Fruit fly (Drosophila melanogaster) whole organism, embryonic: ENCODE data around the gene CG43680.

Source experiments
- ATbp ChIP-seq: fragments of 200-800 bp; sonication (Bioruptor generic); optimal IDR thresholded peaks from 2 replicates; lab custom pipeline; 2017; ENCODE audit warnings: missing biosample characterization, mild to moderate bottlenecking, missing genetic modification characterization, missing genetic modification reagents
- Adf1 ChIP-seq: fragments of 200-800 bp; sonication (Bioruptor generic); IDR thresholded peaks from 2 replicates; pipeline ENCODE4 v1.3.6; 2022; ENCODE audit warnings: missing biosample characterization, missing genetic modification characterization
- CG11085 ChIP-seq: fragments of 200-800 bp; sonication (Bioruptor generic); IDR thresholded peaks from 2 replicates; pipeline ENCODE4 v1.3.6; 2022; ENCODE audit warnings: missing biosample characterization, missing genetic modification characterization
- CG11456 ChIP-seq: fragments of 200-800 bp; sonication (Bioruptor generic); IDR thresholded peaks from 3 replicates; pipeline ENCODE4 v1.3.6; 2022; ENCODE audit warnings: missing biosample characterization, missing genetic modification characterization
- CG11695 ChIP-seq: fragments of 200-800 bp; sonication (Bioruptor generic); IDR thresholded peaks from 3 replicates; pipeline ENCODE4 v1.3.6; 2022; ENCODE audit warnings: missing biosample characterization, missing genetic modification characterization
- CG11723 ChIP-seq: fragments of 200-800 bp; sonication (Bioruptor generic); optimal IDR thresholded peaks from 2 replicates; lab custom pipeline; 2017; ENCODE audit warnings: missing biosample characterization, mild to moderate bottlenecking, missing genetic modification characterization
- CG12071 ChIP-seq: fragments of 200-800 bp; sonication (Bioruptor generic); optimal IDR thresholded peaks from 3 replicates; lab custom pipeline; 2018; ENCODE audit warnings: missing biosample characterization, mild to moderate bottlenecking, missing genetic modification characterization
- CG12155 ChIP-seq: fragments of 200-800 bp; sonication (Bioruptor generic); optimal IDR thresholded peaks from 3 replicates; lab custom pipeline; 2016; ENCODE audit warnings: missing biosample characterization, missing genetic modification characterization
- CG12659 ChIP-seq: fragments of 200-800 bp; sonication (Bioruptor generic); optimal IDR thresholded peaks from 3 replicates; lab custom pipeline; 2017; ENCODE audit warnings: mild to moderate bottlenecking, missing biosample characterization, missing genetic modification reagents, missing genetic modification characterization
- CG12744 ChIP-seq: fragments of 200-800 bp; sonication (Bioruptor generic); optimal IDR thresholded peaks from 2 replicates; lab custom pipeline; 2016; ENCODE audit warnings: missing biosample characterization, missing genetic modification characterization
- CG14050 ChIP-seq: fragments of 200-800 bp; sonication (Bioruptor generic); IDR thresholded peaks from 3 replicates; pipeline ENCODE4 v1.3.6; 2022; ENCODE audit warnings: missing biosample characterization, missing genetic modification characterization
- CG15073 ChIP-seq: fragments of 200-800 bp; sonication (Bioruptor generic); optimal IDR thresholded peaks from 2 replicates; lab custom pipeline; 2016; ENCODE audit warnings: missing biosample characterization, missing genetic modification characterization
- CG1647 ChIP-seq: fragments of 200-800 bp; sonication (Bioruptor generic); optimal IDR thresholded peaks from 3 replicates; lab custom pipeline; 2016; ENCODE audit warnings: missing biosample characterization, missing genetic modification characterization
- CG18011 ChIP-seq: fragments of 200-800 bp; sonication (Bioruptor generic); optimal IDR thresholded peaks from 2 replicates; lab custom pipeline; 2017; ENCODE audit warnings: missing biosample characterization, missing genetic modification characterization, mild to moderate bottlenecking, moderate library complexity, missing genotype
- CG18764 ChIP-seq: fragments of 200-800 bp; sonication (Bioruptor generic); optimal IDR thresholded peaks from 3 replicates; lab custom pipeline; 2016; ENCODE audit warnings: missing biosample characterization, missing genetic modification characterization
- CG30403 ChIP-seq: fragments of 200-800 bp; sonication (Bioruptor generic); optimal IDR thresholded peaks from 3 replicates; lab custom pipeline; 2016; ENCODE audit warnings: missing biosample characterization, missing genetic modification characterization
- CG3065 ChIP-seq: fragments of 200-800 bp; sonication (Bioruptor generic); optimal IDR thresholded peaks from 2 replicates; lab custom pipeline; 2016; ENCODE audit warnings: missing biosample characterization, missing genetic modification characterization
- CG31441 ChIP-seq: fragments of 200-800 bp; sonication (Bioruptor generic); IDR thresholded peaks from 2 replicates; pipeline ENCODE4 v1.3.6; 2022; ENCODE audit warnings: missing biosample characterization, missing genetic modification characterization
- CG3995 ChIP-seq: fragments of 200-800 bp; sonication (Bioruptor generic); optimal IDR thresholded peaks from 3 replicates; lab custom pipeline; 2016; ENCODE audit warnings: missing biosample characterization, missing genetic modification characterization
- CG4854 ChIP-seq: fragments of 200-800 bp; sonication (Bioruptor generic); optimal IDR thresholded peaks from 2 replicates; lab custom pipeline; 2016; ENCODE audit warnings: missing biosample characterization, missing genetic modification characterization, inconsistent platforms
- CG7839 ChIP-seq: fragments of 200-800 bp; sonication (Bioruptor generic); optimal IDR thresholded peaks from 3 replicates; lab custom pipeline; 2018; ENCODE audit warnings: missing biosample characterization, mild to moderate bottlenecking, missing genetic modification characterization, moderate library complexity
- CG8359 ChIP-seq: fragments of 200-800 bp; sonication (Bioruptor generic); optimal IDR thresholded peaks from 2 replicates; lab custom pipeline; 2017; ENCODE audit warnings: missing biosample characterization, mild to moderate bottlenecking, missing genetic modification characterization, borderline replicate concordance
- CG8924 ChIP-seq: fragments of 200-800 bp; optimal IDR thresholded peaks from 3 replicates; lab custom pipeline; 2019; ENCODE audit warnings: missing biosample characterization, mild to moderate bottlenecking, missing genetic modification characterization, moderate library complexity
- Fer1 ChIP-seq: fragments of 200-800 bp; sonication (Bioruptor generic); optimal IDR thresholded peaks from 2 replicates; lab custom pipeline; 2017; ENCODE audit warnings: missing biosample characterization, mild to moderate bottlenecking, missing genetic modification characterization
- Hmr ChIP-seq: fragments of 200-800 bp; sonication (Bioruptor generic); optimal IDR thresholded peaks from 3 replicates; lab custom pipeline; 2017; ENCODE audit warnings: mild to moderate bottlenecking, missing biosample characterization, missing genetic modification reagents, missing genetic modification characterization
- Hr39 ChIP-seq: fragments of >200 bp; optimal IDR thresholded peaks from 2 replicates; lab custom pipeline; 2017
- Jarid2 ChIP-seq: fragments of 200-800 bp; sonication (Bioruptor generic); optimal IDR thresholded peaks from 3 replicates; lab custom pipeline; 2017; ENCODE audit warnings: mild to moderate bottlenecking, missing biosample characterization, missing genetic modification reagents, missing genetic modification characterization
- Mad ChIP-seq: fragments of 200-800 bp; sonication (Bioruptor generic); optimal IDR thresholded peaks from 2 replicates; lab custom pipeline; 2016; ENCODE audit warnings: missing biosample characterization, missing genetic modification characterization
- Optix ChIP-seq: fragments of 200-800 bp; sonication (Bioruptor generic); IDR thresholded peaks from 3 replicates; pipeline ENCODE4 v1.3.6; 2022; ENCODE audit warnings: missing biosample characterization, missing genetic modification characterization
- Rfx ChIP-seq: fragments of 200-800 bp; sonication (Bioruptor generic); IDR thresholded peaks from 2 replicates; pipeline ENCODE4 v1.3.6; 2022; ENCODE audit warnings: missing biosample characterization, missing genetic modification characterization
- Rx ChIP-seq: fragments of 200-800 bp; sonication (Bioruptor generic); IDR thresholded peaks from 2 replicates; pipeline ENCODE4 v1.3.6; 2022; ENCODE audit warnings: missing biosample characterization, missing genetic modification characterization
- Sry-δ ChIP-seq: fragments of 200-800 bp; sonication (Bioruptor generic); optimal IDR thresholded peaks from 2 replicates; lab custom pipeline; 2016; ENCODE audit warnings: missing biosample characterization, missing genetic modification characterization
- Stat92E ChIP-seq, 3 experiments: fragments of >200 bp in 2 of 3; fragments of 200-800 bp in 1 of 3; sonication (Bioruptor generic) in 1 of 3; optimal IDR thresholded peaks; 2 replicates each; lab custom pipeline; 2017 to 2019; ENCODE audit warnings: missing biosample characterization in 3 of 3, missing genetic modification characterization in 3 of 3, mild to moderate bottlenecking in 1 of 3, moderate library complexity in 1 of 3
- ac ChIP-seq: fragments of 200-800 bp; sonication (Bioruptor generic); optimal IDR thresholded peaks from 3 replicates; lab custom pipeline; 2017; ENCODE audit warnings: missing biosample characterization, mild to moderate bottlenecking, missing genetic modification characterization
- ara ChIP-seq: fragments of 200-800 bp; sonication (Bioruptor generic); IDR thresholded peaks from 2 replicates; pipeline ENCODE4 v1.3.6; 2022; ENCODE audit warnings: missing biosample characterization, missing genetic modification characterization
- ase ChIP-seq: fragments of 200-800 bp; sonication (Bioruptor generic); IDR thresholded peaks from 3 replicates; pipeline ENCODE4 v1.3.6; 2022; ENCODE audit warnings: missing biosample characterization, missing genetic modification characterization
- chinmo ChIP-seq: fragments of 200-800 bp; sonication (Bioruptor generic); IDR thresholded peaks from 4 replicates; pipeline ENCODE4 v1.3.6; 2022; ENCODE audit warnings: missing biosample characterization, missing genetic modification characterization; ENCODE audit not compliant: partially characterized antibody
- ci ChIP-seq: fragments of 200-800 bp; sonication (Bioruptor generic); IDR thresholded peaks from 3 replicates; pipeline ENCODE4 v1.3.6; 2022; ENCODE audit warnings: missing biosample characterization, missing genetic modification characterization
- croc ChIP-seq: fragments of 200-800 bp; sonication (Bioruptor generic); conservative IDR thresholded peaks from 3 replicates; pipeline ENCODE4 v1.3.6; 2022; ENCODE audit warnings: missing biosample characterization, missing genetic modification characterization
- danr ChIP-seq: fragments of 200-800 bp; sonication (Bioruptor generic); IDR thresholded peaks from 2 replicates; pipeline ENCODE4 v1.3.6; 2022; ENCODE audit warnings: missing biosample characterization, missing genetic modification characterization
- en ChIP-seq: fragments of 200-800 bp; sonication (Bioruptor generic); optimal IDR thresholded peaks from 2 replicates; lab custom pipeline; 2016; ENCODE audit warnings: missing biosample characterization, missing genetic modification characterization
- eve ChIP-seq, 2 experiments: fragments of >200 bp; optimal IDR thresholded peaks; 2 replicates each; lab custom pipeline; 2017; ENCODE audit warnings: missing biosample characterization in 2 of 2, missing genetic modification characterization in 2 of 2
- nmo ChIP-seq: fragments of 200-800 bp; sonication (Bioruptor generic); optimal IDR thresholded peaks from 2 replicates; lab custom pipeline; 2018; ENCODE audit warnings: missing biosample characterization, mild to moderate bottlenecking, missing genetic modification characterization, moderate library complexity
- odd ChIP-seq: fragments of 200-800 bp; sonication (Bioruptor generic); optimal IDR thresholded peaks from 2 replicates; lab custom pipeline; 2017; ENCODE audit warnings: missing biosample characterization, mild to moderate bottlenecking, missing genetic modification characterization
- pum ChIP-seq: fragments of 200-800 bp; sonication (Bioruptor generic); optimal IDR thresholded peaks from 2 replicates; lab custom pipeline; 2016; ENCODE audit warnings: missing biosample characterization, missing genetic modification characterization
- row ChIP-seq: fragments of 200-800 bp; sonication (Bioruptor generic); IDR thresholded peaks from 3 replicates; pipeline ENCODE4 v1.3.6; 2022; ENCODE audit warnings: missing biosample characterization, missing genetic modification characterization
- run ChIP-seq: fragments of 200-800 bp; sonication (Bioruptor generic); optimal IDR thresholded peaks from 3 replicates; lab custom pipeline; 2018; ENCODE audit warnings: missing biosample characterization, mild to moderate bottlenecking, missing genetic modification characterization
- sim ChIP-seq: fragments of 200-800 bp; sonication (Bioruptor generic); IDR thresholded peaks from 2 replicates; pipeline ENCODE4 v1.3.6; 2022; ENCODE audit warnings: missing biosample characterization, missing genetic modification characterization
- sima ChIP-seq: fragments of 200-800 bp; sonication (Bioruptor generic); optimal IDR thresholded peaks from 2 replicates; lab custom pipeline; 2016; ENCODE audit warnings: missing biosample characterization, missing genetic modification characterization
- ssp ChIP-seq: fragments of 200-800 bp; sonication (Bioruptor generic); IDR thresholded peaks from 2 replicates; pipeline ENCODE4 v1.3.6; 2022; ENCODE audit warnings: missing biosample characterization, missing genetic modification characterization

Gene CG43680

DNA sequence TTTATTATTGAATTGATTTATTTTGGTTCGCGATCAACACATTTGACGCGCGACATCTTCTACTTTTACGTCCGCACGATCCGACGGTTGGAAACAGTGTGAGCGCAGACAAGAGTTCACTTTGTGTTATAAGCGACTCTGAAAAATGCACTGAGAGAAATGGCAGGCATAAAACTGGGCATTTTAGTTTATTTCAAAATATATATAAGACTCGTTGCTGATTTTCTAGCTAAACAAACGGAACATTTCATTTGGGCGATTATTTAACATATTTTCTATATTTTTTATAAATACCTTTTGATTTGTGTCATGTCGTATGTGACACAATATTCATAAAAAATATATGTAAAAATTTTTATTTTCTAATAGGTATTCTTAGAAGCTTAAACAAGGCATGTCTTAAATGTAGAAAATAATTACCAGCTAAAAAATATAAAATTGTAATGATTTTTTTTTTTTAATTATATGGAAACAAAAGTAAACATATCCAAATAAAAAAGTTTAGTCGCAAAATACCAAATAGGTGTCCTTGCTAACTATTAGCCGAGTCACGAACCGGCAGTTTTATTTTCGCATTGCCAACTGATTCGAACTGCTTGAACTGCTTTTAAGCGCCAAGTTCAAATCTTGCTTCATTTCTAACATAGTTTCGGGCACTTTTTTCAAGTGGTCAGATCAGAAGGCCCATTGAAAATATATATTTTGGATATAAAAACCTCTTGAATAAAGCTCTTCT lies 39.0 kb downstream of the CG43680 start, which contains the start of gene Reck (continued):
- TF ChIP-seq Fer1 (peak; percentile 89), CG12071 (peak; percentile 72), eve (GFP tag; optimal IDR thresholded peaks at IDR 0.05; lab: Kevin White, UChicago) (peak in 1 of 2 experiments; percentile 15), odd (GFP tag; lab: Kevin White, UChicago) (peak; percentile 70), CG3995 (GFP tag; lab: Kevin White, UChicago) (no peak), CG15073 (GFP tag; lab: Kevin White, UChicago) (peak; percentile 27), CG12744 (GFP tag; lab: Kevin White, UChicago) (no peak), CG3065 (GFP tag; lab: Kevin White, UChicago) (peak; percentile 60), Stat92E (GFP tag; optimal IDR thresholded peaks at IDR 0.05; lab: Kevin White, UChicago) (peak in 1 of 3 experiments; percentile 27), Jarid2 (GFP tag; lab: Kevin White, UChicago) (peak; percentile 49), CG7839 (tag; lab: Kevin White, UChicago) (peak; percentile 83), ac (GFP tag; lab: Kevin White, UChicago) (peak; percentile 63), nmo (GFP tag; lab: Kevin White, UChicago) (peak; percentile 82), Rfx (peak; percentile 76), CG12659 (GFP tag; lab: Kevin White, UChicago) (peak; percentile 73), chinmo (no peak), CG18764 (peak; percentile 82), CG18011 (GFP tag; lab: Kevin White, UChicago) (peak; percentile 56), CG12155 (peak; percentile 55), ci (GFP tag; lab: Robert Waterston, UW) (peak; percentile 94), Hmr (GFP tag; lab: Kevin White, UChicago) (peak; percentile 56), CG11695 (GFP tag; lab: Robert Waterston, UW) (peak; percentile 83), en (peak; percentile 39), CG14050 (GFP tag; lab: Robert Waterston, UW) (peak; percentile 80), CG4854 (GFP tag; lab: Kevin White, UChicago) (peak; percentile 81), sim (peak; percentile 75), CG31441 (GFP tag; lab: Robert Waterston, UW) (peak; percentile 90), Adf1 (GFP tag; lab: Robert Waterston, UW) (peak; percentile 37; the same call in 1 of the 2 replicates), Optix (GFP tag; lab: Robert Waterston, UW) (peak; percentile 68; the same call in 2 of the 3 replicates), CG11085 (GFP tag; lab: Robert Waterston, UW) (peak; percentile 45; the same call in 1 of the 2 replicates), CG8924 (tag; lab: Kevin White, UChicago) (peak; percentile 89), danr (GFP tag; lab: Robert Waterston, UW) (no peak), croc (GFP tag; lab: Robert Waterston, UW) (peak; percentile 38; the same call in 1 of the 3 replicates), ssp (GFP tag; lab: Robert Waterston, UW) (peak; percentile 39; the same call in 1 of the 2 replicates), Sry-δ (GFP tag; lab: Kevin White, UChicago) (peak; percentile 2), Mad (peak; percentile 71), CG30403 (peak; percentile 82), CG11456 (GFP tag; lab: Robert Waterston, UW) (peak; percentile 81), ATbp (GFP tag; lab: Kevin White, UChicago) (peak; percentile 83), CG8359 (GFP tag; lab: Kevin White, UChicago) (peak; percentile 78), ase (peak; percentile 77; the same call in 2 of the 3 replicates), sima (GFP tag; lab: Kevin White, UChicago) (no peak), ara (GFP tag; lab: Robert Waterston, UW) (peak; percentile 73; the same call in 1 of the 2 replicates), CG11723 (GFP tag; lab: Kevin White, UChicago) (peak; percentile 50), Rx (GFP tag; lab: Robert Waterston, UW) (peak; percentile 50; the same call in 1 of the 2 replicates), run (tag; lab: Kevin White, UChicago) (peak; percentile 69), row (peak; percentile 79), Hr39 (lab: Kevin White, UChicago) (no peak), pum (GFP tag; lab: Kevin White, UChicago) (peak; percentile 47), CG1647 (GFP tag; lab: Kevin White, UChicago) (peak; percentile 25)
